Fruit fly (Drosophila melanogaster): Measurements from ENCODE around the gene Ggamma30A.
A peak's percentile ranks its signal among the peaks of the same experiment; 100 is the strongest.

Ggamma30A gene

DNA sequence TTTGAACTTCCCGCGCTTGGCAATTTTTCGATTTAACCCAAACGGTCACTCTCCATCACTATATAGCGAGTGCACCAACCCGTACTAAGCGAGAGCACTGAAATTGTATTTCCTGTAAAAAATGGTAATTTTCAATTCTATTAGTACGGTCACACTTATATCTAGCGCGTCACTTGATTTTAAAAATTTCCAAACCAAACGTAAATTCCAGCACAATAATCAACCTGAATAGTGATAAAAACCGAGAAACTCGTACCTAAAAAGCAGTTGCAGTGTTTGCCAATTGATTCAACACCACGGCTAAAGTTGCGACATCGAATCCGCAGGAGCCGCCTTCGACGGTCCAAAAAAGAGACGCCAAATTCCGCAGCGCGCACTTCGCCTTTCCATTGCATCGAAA is 74.3 kb downstream of the Ggamma30A start, which contains the start of gene Cks30A (continued):
- no peak for TF ChIP-seq lmd (GFP tag; IDR thresholded peaks at IDR 0.05)
- no peak for TF ChIP-seq H15 (GFP tag; IDR thresholded peaks at IDR 0.05)
- TF ChIP-seq pum (GFP tag; optimal IDR thresholded peaks at IDR 0.05), result no peak
- no peak for TF ChIP-seq CG11398 (GFP tag; optimal IDR thresholded peaks at IDR 0.05)
- TF ChIP-seq CG15011 (GFP tag; optimal IDR thresholded peaks at IDR 0.05), result no peak
- no peak for TF ChIP-seq CG8765 (GFP tag; IDR thresholded peaks at IDR 0.05)
- TF ChIP-seq hb (GFP tag; IDR thresholded peaks at IDR 0.05; ENCODE audit: partially characterized antibody), result no peak
- no peak for TF ChIP-seq seq (GFP tag; IDR thresholded peaks at IDR 0.05)
- TF ChIP-seq dan (GFP tag; IDR thresholded peaks at IDR 0.05), result no peak
- no peak for TF ChIP-seq Elba2 (GFP tag; optimal IDR thresholded peaks at IDR 0.05)
- TF ChIP-seq CG16863 (GFP tag; optimal IDR thresholded peaks at IDR 0.05), result no peak
- no peak for TF ChIP-seq CG7987 (GFP tag; optimal IDR thresholded peaks at IDR 0.05)
- no peak for TF ChIP-seq CG15479 (GFP tag; optimal IDR thresholded peaks at IDR 0.05)
- no peak for TF ChIP-seq Sox100B (GFP tag; optimal IDR thresholded peaks at IDR 0.05)
- TF ChIP-seq CG12236 (GFP tag; optimal IDR thresholded peaks at IDR 0.05), result no peak
- no peak for TF ChIP-seq cwo (GFP tag; optimal IDR thresholded peaks at IDR 0.05)
- TF ChIP-seq ftz-f1 (GFP tag; optimal IDR thresholded peaks at IDR 0.05), result no peak
- TF ChIP-seq sim (GFP tag; IDR thresholded peaks at IDR 0.05), result no peak
- no peak for TF ChIP-seq danr (GFP tag; IDR thresholded peaks at IDR 0.05)
- no peak for TF ChIP-seq croc (GFP tag; conservative IDR thresholded peaks at IDR 0.05)
- TF ChIP-seq ase (GFP tag; IDR thresholded peaks at IDR 0.05), result no peak
- TF ChIP-seq maf-S (GFP tag; optimal IDR thresholded peaks at IDR 0.05), result peak; percentile 1
- no peak for TF ChIP-seq lov (optimal IDR thresholded peaks at IDR 0.05)
- no peak for TF ChIP-seq lov (GFP tag; IDR thresholded peaks at IDR 0.05)
- TF ChIP-seq Taf1 (GFP tag; IDR thresholded peaks at IDR 0.05), result no peak
- TF ChIP-seq Hmx (GFP tag; optimal IDR thresholded peaks at IDR 0.05), result no peak
- no peak for TF ChIP-seq CG42726 (GFP tag; IDR thresholded peaks at IDR 0.05; ENCODE audit: partially characterized antibody)
- no peak for TF ChIP-seq bowl (GFP tag; IDR thresholded peaks at IDR 0.05)
- no peak for TF ChIP-seq CG7963 (GFP tag; IDR thresholded peaks at IDR 0.05; ENCODE audit: partially characterized antibody)
- no peak for TF ChIP-seq Hsf (GFP tag; optimal IDR thresholded peaks at IDR 0.05)
- peak; percentile 75 for TF ChIP-seq HmgD (GFP tag; optimal IDR thresholded peaks at IDR 0.05)
- TF ChIP-seq CG8944 (GFP tag; optimal IDR thresholded peaks at IDR 0.05), result no peak
- TF ChIP-seq B-H2 (GFP tag; optimal IDR thresholded peaks at IDR 0.05), result no peak
- peak; percentile 49; the same call in 2 of the 3 replicates for TF ChIP-seq knrl (GFP tag; IDR thresholded peaks at IDR 0.05; ENCODE audit: partially characterized antibody)
- TF ChIP-seq Doc3 (GFP tag; IDR thresholded peaks at IDR 0.05; ENCODE audit: partially characterized antibody), result no peak
- no peak for TF ChIP-seq Jarid2 (GFP tag; optimal IDR thresholded peaks at IDR 0.05)
- TF ChIP-seq CTCF (GFP tag; optimal IDR thresholded peaks at IDR 0.05), result peak; percentile 52
- TF ChIP-seq dimm (GFP tag; IDR thresholded peaks at IDR 0.05), result no peak
- TF ChIP-seq HmgZ (tag; optimal IDR thresholded peaks at IDR 0.05), result no peak
- no peak for TF ChIP-seq ATbp (GFP tag; optimal IDR thresholded peaks at IDR 0.05)
- no peak for TF ChIP-seq CkIIα-i1 (GFP tag; IDR thresholded peaks at IDR 0.05)
- TF ChIP-seq CG2678 (tag; optimal IDR thresholded peaks at IDR 0.05), result no peak
- peak; percentile 94 for TF ChIP-seq Ets65A (GFP tag)
- TF ChIP-seq CG18764 (GFP tag; optimal IDR thresholded peaks at IDR 0.05), result no peak
- TF ChIP-seq psq (GFP tag; optimal IDR thresholded peaks at IDR 0.05), result no peak
- no peak for TF ChIP-seq Dip3 (GFP tag; optimal IDR thresholded peaks at IDR 0.05)
- no peak for TF ChIP-seq pb (GFP tag; optimal IDR thresholded peaks at IDR 0.05)
- no peak for TF ChIP-seq CG1529 (GFP tag; optimal IDR thresholded peaks at IDR 0.05)
- peak; percentile 96 for TF ChIP-seq pzg (GFP tag; optimal IDR thresholded peaks at IDR 0.05)
- no peak for TF ChIP-seq CG7372 (GFP tag; IDR thresholded peaks at IDR 0.05)
- TF ChIP-seq CG8478 (optimal IDR thresholded peaks at IDR 0.05), result no peak
- TF ChIP-seq CG10267 (tag; optimal IDR thresholded peaks at IDR 0.05), result peak; percentile 62
- no peak for TF ChIP-seq CG18011 (GFP tag; optimal IDR thresholded peaks at IDR 0.05)
- TF ChIP-seq Dbx (GFP tag; IDR thresholded peaks at IDR 0.05), result no peak
